Worm (Caenorhabditis elegans): ENCODE measurements around the gene asg-2.

asg-2 gene

DNA sequence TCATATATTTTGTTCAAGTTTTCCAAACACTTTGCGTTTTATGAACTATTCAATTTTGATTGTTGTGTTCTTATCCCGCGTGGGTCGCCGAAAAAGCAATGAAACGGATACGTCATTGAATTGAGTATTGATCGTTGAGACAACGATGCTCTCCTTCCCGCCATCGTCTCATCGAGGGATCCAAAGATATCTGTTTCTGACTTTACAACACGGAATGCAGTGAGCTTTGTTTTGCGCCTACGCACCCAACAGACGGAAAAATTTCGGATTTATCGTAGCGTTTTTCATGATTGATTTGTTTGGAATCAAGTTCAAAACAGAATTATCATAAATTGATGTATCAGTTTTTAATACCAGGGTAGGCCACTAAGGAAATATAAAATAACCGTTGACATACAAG lies 18.5 kb upstream of the asg-2 start:
- TF ChIP-seq ztf-25 (GFP tag; IDR thresholded peaks at IDR 0.05) (no peak), lin-35 (GFP tag; optimal IDR thresholded peaks at IDR 0.05) (no peak), ztf-6 (GFP tag; IDR thresholded peaks at IDR 0.05) (no peak), attf-5 (GFP tag; optimal IDR thresholded peaks at IDR 0.05) (no peak), Y79H2A.3 (GFP tag; conservative IDR thresholded peaks at IDR 0.05) (no peak), lin-40 (tag; optimal IDR thresholded peaks at IDR 0.05) (no peak)

DNA sequence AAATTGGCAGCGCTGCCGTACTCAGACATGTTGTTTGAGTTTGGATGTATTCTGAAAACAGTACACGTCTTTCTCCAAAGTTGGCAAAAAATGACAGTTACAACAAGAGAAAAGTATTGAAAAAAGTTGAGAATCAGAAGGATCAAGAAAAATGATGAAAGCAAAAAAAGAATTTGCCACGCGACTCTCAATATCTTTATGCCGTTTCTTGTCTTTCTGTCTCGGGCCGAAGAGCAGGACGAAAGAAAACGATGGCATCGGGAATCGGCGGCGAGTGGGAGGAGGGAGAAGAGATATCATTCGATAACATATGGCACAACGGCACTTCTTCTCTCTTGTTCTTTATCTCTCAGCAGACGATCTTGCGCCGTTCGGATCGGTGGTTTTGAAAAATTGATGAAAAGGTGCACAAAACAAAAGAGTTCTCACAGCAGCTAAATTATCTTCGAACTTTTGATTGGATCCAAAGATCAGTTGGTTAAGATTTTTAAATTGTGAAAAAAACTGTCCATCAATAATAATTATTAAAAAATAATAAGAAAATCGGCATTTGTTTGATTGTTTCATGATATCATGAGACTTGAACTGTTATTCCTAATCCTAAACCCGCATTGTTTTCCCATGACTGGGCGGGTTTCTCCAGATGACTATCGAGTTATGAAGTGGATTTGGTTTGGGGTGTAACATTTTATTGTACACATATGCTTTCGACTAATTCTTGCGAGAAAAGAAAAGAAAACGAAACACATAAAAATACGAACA lies 17.7 kb upstream of the asg-2 start, which contains the start of gene gei-15:
Gene gei-15, minus strand, starts transcription at position 51 of the 762 bp plus-strand sequence.
- TF ChIP-seq madf-3 (GFP tag; IDR thresholded peaks at IDR 0.05) (no peak), zfh-2 (GFP tag; conservative IDR thresholded peaks at IDR 0.05) (0 out of 2 replicates have a peak, but pooled peaks have one; percentile 37)

DNA sequence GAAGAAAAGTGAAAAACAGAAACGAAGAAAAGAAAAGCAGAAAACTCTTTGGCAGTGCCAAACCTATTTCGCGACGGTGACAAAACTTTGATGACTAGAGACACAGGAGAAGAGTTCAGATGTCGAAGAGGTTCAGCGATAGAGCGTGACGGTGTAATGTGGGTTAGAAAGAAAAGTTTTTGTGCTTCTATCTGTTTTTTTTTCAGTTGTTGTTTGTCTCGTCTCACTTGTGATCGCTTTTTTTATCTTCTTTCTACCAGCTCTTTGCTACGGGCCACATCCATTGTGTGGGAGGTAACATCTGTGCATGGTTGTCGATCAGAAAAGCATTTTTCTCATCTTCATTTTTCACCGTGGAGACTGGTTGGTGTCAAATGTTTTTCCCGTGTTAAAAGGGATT lies 15.2 kb upstream of the asg-2 start, which contains the start of gene F41B4.1:
Gene F41B4.1, minus strand, starts transcription at position 23 of the 400 bp plus-strand sequence.
- TF ChIP-seq F49E8.2 (tag; optimal IDR thresholded peaks at IDR 0.05; ENCODE audit: insufficient read depth) = no peak
- peak; percentile 7 for TF ChIP-seq K12H6.12 (tag; optimal IDR thresholded peaks at IDR 0.05)

DNA sequence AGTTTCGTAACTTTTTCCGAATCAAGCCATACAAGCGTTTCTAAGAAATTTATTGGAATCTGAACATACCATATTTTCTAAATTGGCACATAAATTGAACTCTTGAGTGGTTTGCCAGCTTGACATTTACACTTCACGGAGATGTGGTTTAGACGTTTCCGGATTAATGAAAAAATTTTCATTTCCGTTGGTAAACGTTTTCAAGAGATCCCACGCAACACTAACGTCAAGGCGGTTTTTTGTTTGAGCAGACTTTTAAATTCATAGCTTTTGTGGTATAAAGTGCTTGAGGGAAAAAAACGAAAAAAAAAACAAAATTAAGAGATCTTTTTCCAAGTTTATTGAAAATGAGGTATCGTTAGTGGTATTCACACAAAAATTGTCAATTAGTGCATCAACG lies 5.9 kb upstream of the asg-2 start, which contains the start of gene F41B4.2:
Gene F41B4.2, minus strand, starts transcription at position 101 of the 400 bp plus-strand sequence.
- TF ChIP-seq die-1 (tag; optimal IDR thresholded peaks at IDR 0.05) = no peak
- no peak for TF ChIP-seq hmg-20 (GFP tag; IDR thresholded peaks at IDR 0.05)
- TF ChIP-seq attf-6 (GFP tag; IDR thresholded peaks at IDR 0.05) = no peak
- TF ChIP-seq ceh-58 (GFP tag; IDR thresholded peaks at IDR 0.05) = no peak
- TF ChIP-seq ceh-100 (GFP tag; IDR thresholded peaks at IDR 0.05) = no peak
- no peak for TF ChIP-seq sea-2 (GFP tag; IDR thresholded peaks at IDR 0.05)
- TF ChIP-seq C17E4.6 (GFP tag; IDR thresholded peaks at IDR 0.05) = no peak
- TF ChIP-seq mcd-1 (GFP tag; IDR thresholded peaks at IDR 0.05) = no peak
- TF ChIP-seq F10E7.11 (tag; optimal IDR thresholded peaks at IDR 0.05) = no peak
- TF ChIP-seq cebp-1 (GFP tag; IDR thresholded peaks at IDR 0.05) = no peak
- no peak for TF ChIP-seq cebp-1 (tag; optimal IDR thresholded peaks at IDR 0.05)
- no peak for TF ChIP-seq unc-62 (GFP tag; optimal IDR thresholded peaks at IDR 0.05)

DNA sequence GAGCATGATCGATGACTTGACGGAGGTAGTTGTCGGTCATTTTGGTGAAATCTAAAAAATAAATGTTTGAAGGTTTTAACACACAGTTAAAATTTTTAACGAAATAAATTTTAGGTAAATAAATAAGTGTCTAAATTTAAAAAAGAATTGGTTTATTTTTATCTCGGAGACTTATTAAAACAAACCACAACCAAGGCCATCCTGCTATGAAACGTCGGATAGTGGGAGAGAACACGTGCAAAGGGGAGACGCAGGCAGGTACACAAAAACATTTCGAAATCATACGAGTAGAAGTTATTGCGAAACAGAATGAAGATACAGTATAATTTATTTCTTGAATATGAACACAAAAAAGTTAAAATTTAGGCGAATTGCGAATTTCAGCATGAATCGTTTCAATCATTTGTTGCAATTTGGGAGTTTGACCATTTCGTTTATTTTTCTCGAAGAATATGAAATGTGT lies 5.0 kb upstream of the asg-2 start, which contains the start of gene F41B4.3:
Gene F41B4.3, minus strand, starts transcription at position 51 of the 463 bp plus-strand sequence.
- no peak for TF ChIP-seq rec-8 (tag; optimal IDR thresholded peaks at IDR 0.05)
- TF ChIP-seq Y53F4B.3 (GFP tag; IDR thresholded peaks at IDR 0.05) = no peak
- TF ChIP-seq ceh-79 (tag; optimal IDR thresholded peaks at IDR 0.05) = no peak
- no peak for TF ChIP-seq ama-1 (optimal IDR thresholded peaks at IDR 0.05)
- no peak for TF ChIP-seq ama-1 (GFP tag; optimal IDR thresholded peaks at IDR 0.05)
- peak; percentile 72 for TF ChIP-seq hmg-1.2 (GFP tag; IDR thresholded peaks at IDR 0.05)
- no peak for TF ChIP-seq hlh-26 (GFP tag; conservative IDR thresholded peaks at IDR 0.05)
- TF ChIP-seq ztf-28 (GFP tag; IDR thresholded peaks at IDR 0.05) = no peak
- no peak for TF ChIP-seq ceh-27 (GFP tag; optimal IDR thresholded peaks at IDR 0.05)
- TF ChIP-seq cebp-1 (GFP tag; IDR thresholded peaks at IDR 0.05) = peak; percentile 85
- TF ChIP-seq cebp-1 (tag; optimal IDR thresholded peaks at IDR 0.05) = peak; percentile 96

All from whole organism, young adult.